Worm (Caenorhabditis elegans) whole organism, mixed stage, embryonic: ENCODE data around the gene F14D7.12.

ENCODE experiments used
- M03D4.4 ChIP-seq: sonication (generic microtip); optimal IDR thresholded peaks from 2 replicates; lab custom pipeline; 2017; ENCODE audit warnings: mild to moderate bottlenecking, missing genetic modification characterization, missing compliant biosample characterization
- bed-3 ChIP-seq: fragments of 200-800 bp; sonication (Bioruptor generic); optimal IDR thresholded peaks from 3 replicates; lab custom pipeline; 2018; ENCODE audit warnings: mild to moderate bottlenecking, missing genetic modification characterization, moderate library complexity, missing compliant biosample characterization
- ceh-43 ChIP-seq: fragments of 200-800 bp; sonication (Bioruptor generic); optimal IDR thresholded peaks from 2 replicates; lab custom pipeline; 2018; ENCODE audit warnings: mild to moderate bottlenecking, missing genetic modification characterization, moderate library complexity, missing compliant biosample characterization
- ces-1 ChIP-seq: fragments of 150-350 bp; optimal IDR thresholded peaks from 2 replicates; lab custom pipeline; 2014; ENCODE audit warnings: missing biosample characterization, missing genetic modification reagents, missing genetic modification characterization
- cnd-1 ChIP-seq: fragments of 200-800 bp; sonication (Bioruptor generic); optimal IDR thresholded peaks from 2 replicates; lab custom pipeline; 2018; ENCODE audit warnings: mild to moderate bottlenecking, missing genetic modification characterization, missing compliant biosample characterization
- drap-1 ChIP-seq: fragments of 200-800 bp; sonication (Bioruptor generic); optimal IDR thresholded peaks from 3 replicates; lab custom pipeline; 2018; ENCODE audit warnings: mild to moderate bottlenecking, missing genetic modification characterization, missing compliant biosample characterization
- elt-1 ChIP-seq: sonication (generic microtip); optimal IDR thresholded peaks from 2 replicates; lab custom pipeline; 2017; ENCODE audit warnings: missing genetic modification characterization, mild to moderate bottlenecking, missing compliant biosample characterization, antibody characterized with exemption, moderate library complexity, borderline replicate concordance; ENCODE audit not compliant: insufficient read depth
- elt-3 ChIP-seq: fragments of 150-350 bp; optimal IDR thresholded peaks from 2 replicates; lab custom pipeline; 2014; ENCODE audit warnings: missing biosample characterization, missing genetic modification characterization
- flh-1 ChIP-seq: fragments of 200-800 bp; sonication (Bioruptor generic); optimal IDR thresholded peaks from 2 replicates; lab custom pipeline; 2018; ENCODE audit warnings: mild to moderate bottlenecking, missing genetic modification characterization, moderate library complexity, missing compliant biosample characterization
- ham-2 ChIP-seq: fragments of 200-800 bp; sonication (Bioruptor generic); optimal IDR thresholded peaks from 2 replicates; lab custom pipeline; 2018; ENCODE audit warnings: mild to moderate bottlenecking, missing genetic modification characterization, missing compliant biosample characterization
- hlh-1 ChIP-seq: fragments of 150-350 bp; optimal IDR thresholded peaks from 2 replicates; lab custom pipeline; 2014; ENCODE audit warnings: missing biosample characterization, missing genetic modification reagents, missing genetic modification characterization
- lin-13 ChIP-seq: fragments of 150-350 bp; optimal IDR thresholded peaks from 2 replicates; lab custom pipeline; 2014; ENCODE audit warnings: missing biosample characterization, missing genetic modification characterization
- lin-32 ChIP-seq: fragments of 200-800 bp; sonication (Bioruptor generic); optimal IDR thresholded peaks from 2 replicates; lab custom pipeline; 2018; ENCODE audit warnings: mild to moderate bottlenecking, missing genetic modification characterization, missing compliant biosample characterization
- lsy-2 ChIP-seq: fragments of 150-350 bp; optimal IDR thresholded peaks from 2 replicates; lab custom pipeline; 2014; ENCODE audit warnings: missing biosample characterization, missing genetic modification characterization
- mab-5 ChIP-seq: fragments of 150-350 bp; optimal IDR thresholded peaks from 2 replicates; lab custom pipeline; 2014; ENCODE audit warnings: missing biosample characterization, missing genetic modification characterization
- mep-1 ChIP-seq: fragments of 150-350 bp; optimal IDR thresholded peaks from 2 replicates; lab custom pipeline; 2017; ENCODE audit warnings: missing biosample characterization, missing genetic modification reagents, missing genetic modification characterization, inconsistent platforms
- mls-2 ChIP-seq: sonication (generic microtip); optimal IDR thresholded peaks from 2 replicates; lab custom pipeline; 2016; ENCODE audit warnings: mild to moderate bottlenecking, missing genetic modification characterization, moderate library complexity, missing compliant biosample characterization
- nhr-12 ChIP-seq: fragments of 150-350 bp; optimal IDR thresholded peaks from 2 replicates; lab custom pipeline; 2014; ENCODE audit warnings: missing biosample characterization, missing genetic modification characterization
- nhr-2 ChIP-seq: fragments of 150-350 bp; optimal IDR thresholded peaks from 2 replicates; lab custom pipeline; 2014; ENCODE audit warnings: missing biosample characterization, missing genetic modification characterization
- nhr-237 ChIP-seq: fragments of 150-350 bp; optimal IDR thresholded peaks from 2 replicates; lab custom pipeline; 2014; ENCODE audit warnings: missing biosample characterization, missing genetic modification characterization
- nhr-28 ChIP-seq: fragments of 150-350 bp; optimal IDR thresholded peaks from 2 replicates; lab custom pipeline; 2014; ENCODE audit warnings: missing biosample characterization, missing genetic modification characterization
- pha-4 ChIP-seq: fragments of 150-350 bp; optimal IDR thresholded peaks from 2 replicates; lab custom pipeline; 2018; ENCODE audit warnings: missing biosample characterization, missing genetic modification reagents, missing genetic modification characterization
- sem-2 ChIP-seq: fragments of 200-800 bp; sonication (Bioruptor generic); optimal IDR thresholded peaks from 2 replicates; lab custom pipeline; 2018; ENCODE audit warnings: mild to moderate bottlenecking, missing genetic modification characterization, missing compliant biosample characterization
- snpc-4 ChIP-seq: fragments of 150-350 bp; optimal IDR thresholded peaks from 2 replicates; lab custom pipeline; 2014; ENCODE audit warnings: missing biosample characterization, missing genetic modification characterization
- sptf-1 ChIP-seq: sonication (generic microtip); optimal IDR thresholded peaks from 2 replicates; lab custom pipeline; 2017; ENCODE audit warnings: mild to moderate bottlenecking, missing genetic modification characterization, moderate library complexity, missing compliant biosample characterization
- tbx-8 ChIP-seq: fragments of 200-800 bp; sonication (Bioruptor generic); optimal IDR thresholded peaks from 2 replicates; lab custom pipeline; 2018; ENCODE audit warnings: mild to moderate bottlenecking, missing genetic modification characterization, moderate library complexity, missing compliant biosample characterization
- unc-120 ChIP-seq: sonication (generic microtip); optimal IDR thresholded peaks from 2 replicates; lab custom pipeline; 2017; ENCODE audit warnings: missing genetic modification characterization, missing compliant biosample characterization; ENCODE audit not compliant: poor library complexity, severe bottlenecking
- unc-39 ChIP-seq: fragments of 150-350 bp; optimal IDR thresholded peaks from 2 replicates; lab custom pipeline; 2014; ENCODE audit warnings: missing biosample characterization, missing genetic modification characterization
- unc-62 ChIP-seq: fragments of 150-350 bp; optimal IDR thresholded peaks from 2 replicates; lab custom pipeline; 2014; ENCODE audit warnings: missing biosample characterization, missing genetic modification reagents, missing genetic modification characterization
- zip-8 ChIP-seq: fragments of 150-350 bp; optimal IDR thresholded peaks from 2 replicates; lab custom pipeline; 2014; ENCODE audit warnings: missing biosample characterization, missing genetic modification characterization

The F14D7.12 gene

DNA sequence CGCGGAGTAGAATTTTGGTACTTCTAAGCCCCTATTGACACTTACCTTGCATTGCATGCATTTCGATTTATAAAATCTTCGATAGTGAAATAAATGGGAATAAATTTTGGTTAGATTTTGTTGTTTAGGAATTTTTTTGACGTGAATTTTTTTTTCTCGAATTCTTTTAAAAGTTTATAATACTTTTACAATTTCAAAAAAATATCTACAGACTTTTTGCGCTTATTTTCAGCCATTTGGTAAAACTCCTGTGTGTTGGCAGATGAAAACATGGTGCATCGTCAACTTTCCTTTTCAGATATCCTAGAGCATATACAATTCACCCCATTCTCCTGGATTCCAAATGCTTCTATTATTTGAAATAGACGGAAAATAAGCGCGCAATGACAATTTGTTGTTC, 9.2 kb upstream of the F14D7.12 start, which contains the start of gene F14D7.18:
F14D7.18 (minus strand) TSS at position 101 of the 400 bp plus-strand sequence.
- TF ChIP-seq cnd-1 = no peak
- no peak for TF ChIP-seq lin-13 (tag; lab: Kevin White, UChicago)
- TF ChIP-seq mab-5 (tag; lab: Kevin White, UChicago) = no peak
- TF ChIP-seq sptf-1 = no peak
- no peak for TF ChIP-seq hlh-1 (tag; lab: Kevin White, UChicago)
- TF ChIP-seq unc-120 (tag; lab: Kevin White, UChicago) = no peak
- no peak for TF ChIP-seq M03D4.4 (tag; lab: Kevin White, UChicago)
- no peak for TF ChIP-seq ceh-43 (GFP tag; lab: Kevin White, UChicago)
- TF ChIP-seq flh-1 = no peak
- TF ChIP-seq elt-3 = no peak
- no peak for TF ChIP-seq bed-3 (GFP tag; lab: Kevin White, UChicago)
- TF ChIP-seq snpc-4 = no peak
- TF ChIP-seq mls-2 (tag; lab: Kevin White, UChicago) = no peak
- TF ChIP-seq, all 35 proteins: peak for 0

DNA sequence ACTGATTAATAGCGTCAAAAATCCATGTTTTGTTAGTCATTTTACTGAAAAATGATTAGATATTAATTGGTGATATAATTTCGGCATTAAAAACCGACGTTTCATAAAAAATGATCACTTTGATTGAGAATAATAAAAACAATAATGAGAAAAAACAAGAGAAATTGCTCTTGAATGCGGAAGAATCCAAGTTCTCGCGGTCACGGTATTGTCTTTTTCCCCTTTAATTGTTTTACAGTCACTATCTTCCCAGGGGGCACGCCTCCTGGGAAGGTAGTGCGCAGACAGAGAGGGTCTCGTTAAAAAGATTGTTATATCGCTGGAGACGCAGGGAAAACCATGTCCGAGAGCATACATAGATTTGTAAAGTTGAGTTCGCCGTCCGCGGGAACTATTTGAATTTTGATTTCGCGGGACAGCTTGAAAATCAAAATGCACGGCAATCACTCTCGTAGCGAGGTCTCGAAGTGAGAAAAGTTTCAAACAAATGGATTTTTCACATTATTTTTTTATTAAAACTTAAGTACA, 6.1 kb upstream of the F14D7.12 start, which contains the start of gene F14D7.2:
F14D7.2 (minus strand) TSS at position 51 of the 528 bp plus-strand sequence.
- TF ChIP-seq ces-1 (GFP tag; lab: Kevin White, UChicago) (no peak), drap-1 (GFP tag; lab: Kevin White, UChicago) (no peak), elt-1 (no peak), tbx-8 (GFP tag; lab: Kevin White, UChicago) (no peak), nhr-28 (tag; lab: Kevin White, UChicago) (no peak), bed-3 (GFP tag; lab: Kevin White, UChicago) (no peak), lin-32 (GFP tag; lab: Kevin White, UChicago) (no peak), nhr-12 (tag; lab: Kevin White, UChicago) (no peak), M03D4.4 (tag; lab: Kevin White, UChicago) (no peak), lsy-2 (no peak)

DNA sequence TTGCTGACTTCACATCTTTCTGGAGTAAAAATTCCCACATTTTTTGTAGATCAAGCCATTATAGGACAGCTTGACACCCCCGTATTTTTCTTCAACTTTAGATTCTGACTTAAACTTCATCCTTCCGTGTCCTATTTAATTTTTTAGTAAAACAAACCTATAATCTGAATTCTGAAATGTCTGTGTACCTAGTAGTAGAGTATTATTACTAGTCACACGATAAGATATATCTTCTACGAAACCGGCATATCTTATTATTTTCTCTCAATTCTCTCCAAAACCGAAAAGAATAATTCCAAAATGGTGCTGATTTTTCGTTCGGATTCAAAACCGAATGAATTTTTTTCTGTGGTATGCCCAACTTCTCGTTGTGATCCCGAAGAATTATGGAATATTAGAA, 5.4 kb upstream of the F14D7.12 start, which contains the start of gene F14D7.9:
F14D7.9 (plus strand) TSS at position 301 of the 400 bp plus-strand sequence.
- no peak for TF ChIP-seq unc-62
- no peak for TF ChIP-seq flh-1
- no peak for TF ChIP-seq sem-2 (GFP tag; lab: Kevin White, UChicago)
- no peak for TF ChIP-seq lsy-2
- no peak for TF ChIP-seq mep-1
- TF ChIP-seq pha-4 (tag; lab: Kevin White, UChicago) = no peak
- TF ChIP-seq hlh-1 (tag; lab: Kevin White, UChicago) = no peak
- TF ChIP-seq lin-32 (GFP tag; lab: Kevin White, UChicago) = no peak
- TF ChIP-seq ham-2 (GFP tag; lab: Kevin White, UChicago) = no peak
- TF ChIP-seq unc-39 (tag; lab: Kevin White, UChicago) = no peak
- no peak for TF ChIP-seq mls-2 (tag; lab: Kevin White, UChicago)
- TF ChIP-seq drap-1 (GFP tag; lab: Kevin White, UChicago) = no peak
- TF ChIP-seq nhr-28 (tag; lab: Kevin White, UChicago) = no peak
- no peak for TF ChIP-seq mab-5 (tag; lab: Kevin White, UChicago)
- TF ChIP-seq nhr-237 (tag; lab: Kevin White, UChicago) = no peak

DNA sequence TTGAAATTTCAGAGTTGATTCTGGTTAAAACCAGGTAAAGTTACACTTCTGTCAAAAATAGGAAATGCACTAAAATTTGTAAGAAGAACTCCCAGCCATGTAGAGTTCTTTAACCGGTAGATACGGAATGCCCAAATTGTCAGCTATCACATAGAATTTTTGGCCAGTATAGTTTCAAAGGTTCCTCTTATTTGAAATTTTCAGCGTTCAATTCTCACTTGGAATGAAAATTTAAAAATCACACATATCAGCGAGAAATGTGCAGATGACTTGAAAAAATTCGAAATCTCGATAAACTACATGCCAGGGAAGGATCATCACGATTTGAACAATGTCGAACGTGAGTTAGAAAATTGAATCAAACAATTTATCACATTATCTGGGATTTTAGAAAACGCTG, 3.3 kb upstream of the F14D7.12 start, which contains the start of gene F14D7.3:
F14D7.3 (plus strand) TSS at position 301 of the 400 bp plus-strand sequence.
- no peak for TF ChIP-seq tbx-8 (GFP tag; lab: Kevin White, UChicago)
- no peak for TF ChIP-seq elt-1
- no peak for TF ChIP-seq zip-8 (tag; lab: Kevin White, UChicago)
- TF ChIP-seq nhr-237 (tag; lab: Kevin White, UChicago) = no peak
- TF ChIP-seq nhr-2 (tag; lab: Kevin White, UChicago) = no peak
- TF ChIP-seq hlh-1 (tag; lab: Kevin White, UChicago) = no peak
- TF ChIP-seq unc-120 (tag; lab: Kevin White, UChicago) = no peak
- no peak for TF ChIP-seq flh-1
- TF ChIP-seq ces-1 (GFP tag; lab: Kevin White, UChicago) = no peak
- no peak for TF ChIP-seq mls-2 (tag; lab: Kevin White, UChicago)
- no peak for TF ChIP-seq elt-3
- TF ChIP-seq lin-13 (tag; lab: Kevin White, UChicago) = no peak
- no peak for TF ChIP-seq M03D4.4 (tag; lab: Kevin White, UChicago)
- TF ChIP-seq sptf-1 = no peak
- TF ChIP-seq drap-1 (GFP tag; lab: Kevin White, UChicago) = no peak
